Fruit fly (Drosophila melanogaster): ENCODE measurements around the gene Mpv17.

- no peak for TF ChIP-seq CG1621 (tag; optimal IDR thresholded peaks at IDR 0.05)
- no peak for TF ChIP-seq Met (GFP tag; optimal IDR thresholded peaks at IDR 0.05)
- TF ChIP-seq lz (GFP tag; optimal IDR thresholded peaks at IDR 0.05) = no peak
- no peak for TF ChIP-seq CG6808 (GFP tag; optimal IDR thresholded peaks at IDR 0.05)
Observed at dm6 chr4:1064219-1064618, 35.1 kb upstream of the Mpv17 start.

Measured in whole organism, prepupa.